Worm (Caenorhabditis elegans): ENCODE results near the gene irld-47.

DNA sequence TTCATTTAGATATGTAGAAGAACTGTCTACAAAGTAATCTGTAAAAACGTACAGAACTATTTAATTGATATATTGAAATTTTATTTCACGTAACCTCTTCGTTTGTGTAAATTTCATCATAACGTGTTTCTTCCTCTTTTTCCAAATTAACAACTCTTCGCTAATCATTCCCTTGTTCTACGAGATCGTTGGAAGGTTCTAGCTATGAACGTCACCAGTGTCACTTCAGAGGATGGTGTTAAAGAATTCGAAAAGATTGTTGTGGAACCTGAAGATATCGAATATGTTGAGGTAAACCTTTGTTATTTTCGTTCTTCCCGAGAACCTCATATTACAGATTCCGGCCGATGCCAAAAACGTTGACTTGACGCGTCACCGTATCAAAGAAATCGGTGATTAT lies 49.9 kb downstream of the irld-47 start, which contains the start of gene C06A8.6:
- no peak for TF ChIP-seq blmp-1 (tag; optimal IDR thresholded peaks at IDR 0.05)
- no peak for TF ChIP-seq pha-4 (tag; optimal IDR thresholded peaks at IDR 0.05)
- no peak for TF ChIP-seq ztf-11 (tag; optimal IDR thresholded peaks at IDR 0.05)
- TF ChIP-seq snpc-4 (tag; optimal IDR thresholded peaks at IDR 0.05), result no peak
- no peak for TF ChIP-seq nhr-237 (tag; optimal IDR thresholded peaks at IDR 0.05)
- TF ChIP-seq nhr-28 (tag; optimal IDR thresholded peaks at IDR 0.05), result no peak
- no peak for TF ChIP-seq elt-3 (tag; optimal IDR thresholded peaks at IDR 0.05)
- TF ChIP-seq lin-32 (GFP tag; optimal IDR thresholded peaks at IDR 0.05), result no peak
- TF ChIP-seq mep-1 (tag; optimal IDR thresholded peaks at IDR 0.05), result no peak
- TF ChIP-seq elt-1 (tag; optimal IDR thresholded peaks at IDR 0.05; ENCODE audit: borderline replicate concordance, insufficient read depth), result no peak
- TF ChIP-seq ces-1 (GFP tag; optimal IDR thresholded peaks at IDR 0.05), result no peak
- no peak for TF ChIP-seq sptf-1 (tag; optimal IDR thresholded peaks at IDR 0.05)

All from whole organism, mixed stage, embryonic.